Fruit fly (Drosophila melanogaster): Measurements from ENCODE around the gene amrt.
A peak's percentile ranks its signal among the peaks of the same experiment; 100 is the strongest.

- TF ChIP-seq kay (GFP tag; ENCODE audit: borderline replicate concordance) = no peak
- peak; percentile 70 for TF ChIP-seq Mnt (GFP tag; optimal IDR thresholded peaks at IDR 0.05)
Measured at dm6 chrX:13748906-13749872, 33.1 kb upstream of the amrt start.

All from whole organism, adult.